Worm (Caenorhabditis elegans) whole organism, mixed stage, embryonic: ENCODE measurements around the gene F10C2.7.
A peak's percentile ranks its signal among the peaks of the same experiment; 100 is the strongest.

Experiments used
- M03D4.4 ChIP-seq: sonication (generic microtip); optimal IDR thresholded peaks from 2 replicates; lab custom pipeline; 2017; ENCODE audit warnings: mild to moderate bottlenecking, missing genetic modification characterization, missing compliant biosample characterization
- bed-3 ChIP-seq: fragments of 200-800 bp; sonication (Bioruptor generic); optimal IDR thresholded peaks from 3 replicates; lab custom pipeline; 2018; ENCODE audit warnings: mild to moderate bottlenecking, missing genetic modification characterization, moderate library complexity, missing compliant biosample characterization
- blmp-1 ChIP-seq: fragments of 150-350 bp; optimal IDR thresholded peaks from 2 replicates; lab custom pipeline; 2014; ENCODE audit warnings: missing biosample characterization, missing genetic modification characterization
- ceh-39 ChIP-seq: fragments of 150-350 bp; optimal IDR thresholded peaks from 2 replicates; lab custom pipeline; 2014; ENCODE audit warnings: missing biosample characterization, missing genetic modification characterization
- ceh-43 ChIP-seq: fragments of 200-800 bp; sonication (Bioruptor generic); optimal IDR thresholded peaks from 2 replicates; lab custom pipeline; 2018; ENCODE audit warnings: mild to moderate bottlenecking, missing genetic modification characterization, moderate library complexity, missing compliant biosample characterization
- ces-1 ChIP-seq: fragments of 150-350 bp; optimal IDR thresholded peaks from 2 replicates; lab custom pipeline; 2014; ENCODE audit warnings: missing biosample characterization, missing genetic modification reagents, missing genetic modification characterization
- cnd-1 ChIP-seq: fragments of 200-800 bp; sonication (Bioruptor generic); optimal IDR thresholded peaks from 2 replicates; lab custom pipeline; 2018; ENCODE audit warnings: mild to moderate bottlenecking, missing genetic modification characterization, missing compliant biosample characterization
- drap-1 ChIP-seq: fragments of 200-800 bp; sonication (Bioruptor generic); optimal IDR thresholded peaks from 3 replicates; lab custom pipeline; 2018; ENCODE audit warnings: mild to moderate bottlenecking, missing genetic modification characterization, missing compliant biosample characterization
- elt-1 ChIP-seq: sonication (generic microtip); optimal IDR thresholded peaks from 2 replicates; lab custom pipeline; 2017; ENCODE audit warnings: missing genetic modification characterization, mild to moderate bottlenecking, missing compliant biosample characterization, antibody characterized with exemption, moderate library complexity, borderline replicate concordance; ENCODE audit not compliant: insufficient read depth
- elt-3 ChIP-seq: fragments of 150-350 bp; optimal IDR thresholded peaks from 2 replicates; lab custom pipeline; 2014; ENCODE audit warnings: missing biosample characterization, missing genetic modification characterization
- flh-1 ChIP-seq: fragments of 200-800 bp; sonication (Bioruptor generic); optimal IDR thresholded peaks from 2 replicates; lab custom pipeline; 2018; ENCODE audit warnings: mild to moderate bottlenecking, missing genetic modification characterization, moderate library complexity, missing compliant biosample characterization
- ham-2 ChIP-seq: fragments of 200-800 bp; sonication (Bioruptor generic); optimal IDR thresholded peaks from 2 replicates; lab custom pipeline; 2018; ENCODE audit warnings: mild to moderate bottlenecking, missing genetic modification characterization, missing compliant biosample characterization
- hlh-1 ChIP-seq: fragments of 150-350 bp; optimal IDR thresholded peaks from 2 replicates; lab custom pipeline; 2014; ENCODE audit warnings: missing biosample characterization, missing genetic modification reagents, missing genetic modification characterization
- lin-13 ChIP-seq: fragments of 150-350 bp; optimal IDR thresholded peaks from 2 replicates; lab custom pipeline; 2014; ENCODE audit warnings: missing biosample characterization, missing genetic modification characterization
- lsy-2 ChIP-seq: fragments of 150-350 bp; optimal IDR thresholded peaks from 2 replicates; lab custom pipeline; 2014; ENCODE audit warnings: missing biosample characterization, missing genetic modification characterization
- mab-5 ChIP-seq: fragments of 150-350 bp; optimal IDR thresholded peaks from 2 replicates; lab custom pipeline; 2014; ENCODE audit warnings: missing biosample characterization, missing genetic modification characterization
- mls-2 ChIP-seq: sonication (generic microtip); optimal IDR thresholded peaks from 2 replicates; lab custom pipeline; 2016; ENCODE audit warnings: mild to moderate bottlenecking, missing genetic modification characterization, moderate library complexity, missing compliant biosample characterization
- nhr-12 ChIP-seq: fragments of 150-350 bp; optimal IDR thresholded peaks from 2 replicates; lab custom pipeline; 2014; ENCODE audit warnings: missing biosample characterization, missing genetic modification characterization
- nhr-2 ChIP-seq: fragments of 150-350 bp; optimal IDR thresholded peaks from 2 replicates; lab custom pipeline; 2014; ENCODE audit warnings: missing biosample characterization, missing genetic modification characterization
- nhr-237 ChIP-seq: fragments of 150-350 bp; optimal IDR thresholded peaks from 2 replicates; lab custom pipeline; 2014; ENCODE audit warnings: missing biosample characterization, missing genetic modification characterization
- nhr-28 ChIP-seq: fragments of 150-350 bp; optimal IDR thresholded peaks from 2 replicates; lab custom pipeline; 2014; ENCODE audit warnings: missing biosample characterization, missing genetic modification characterization
- nhr-76 ChIP-seq: sonication (generic microtip); optimal IDR thresholded peaks from 2 replicates; lab custom pipeline; 2017; ENCODE audit warnings: missing biosample characterization, missing genetic modification characterization
- pha-4 ChIP-seq: fragments of 150-350 bp; optimal IDR thresholded peaks from 2 replicates; lab custom pipeline; 2018; ENCODE audit warnings: missing biosample characterization, missing genetic modification reagents, missing genetic modification characterization
- sem-2 ChIP-seq: fragments of 200-800 bp; sonication (Bioruptor generic); optimal IDR thresholded peaks from 2 replicates; lab custom pipeline; 2018; ENCODE audit warnings: mild to moderate bottlenecking, missing genetic modification characterization, missing compliant biosample characterization
- snpc-4 ChIP-seq: fragments of 150-350 bp; optimal IDR thresholded peaks from 2 replicates; lab custom pipeline; 2014; ENCODE audit warnings: missing biosample characterization, missing genetic modification characterization
- sptf-1 ChIP-seq: sonication (generic microtip); optimal IDR thresholded peaks from 2 replicates; lab custom pipeline; 2017; ENCODE audit warnings: mild to moderate bottlenecking, missing genetic modification characterization, moderate library complexity, missing compliant biosample characterization
- tbx-8 ChIP-seq: fragments of 200-800 bp; sonication (Bioruptor generic); optimal IDR thresholded peaks from 2 replicates; lab custom pipeline; 2018; ENCODE audit warnings: mild to moderate bottlenecking, missing genetic modification characterization, moderate library complexity, missing compliant biosample characterization
- unc-120 ChIP-seq: sonication (generic microtip); optimal IDR thresholded peaks from 2 replicates; lab custom pipeline; 2017; ENCODE audit warnings: missing genetic modification characterization, missing compliant biosample characterization; ENCODE audit not compliant: poor library complexity, severe bottlenecking
- unc-39 ChIP-seq: fragments of 150-350 bp; optimal IDR thresholded peaks from 2 replicates; lab custom pipeline; 2014; ENCODE audit warnings: missing biosample characterization, missing genetic modification characterization
- unc-62 ChIP-seq: fragments of 150-350 bp; optimal IDR thresholded peaks from 2 replicates; lab custom pipeline; 2014; ENCODE audit warnings: missing biosample characterization, missing genetic modification reagents, missing genetic modification characterization
- zip-8 ChIP-seq: fragments of 150-350 bp; optimal IDR thresholded peaks from 2 replicates; lab custom pipeline; 2014; ENCODE audit warnings: missing biosample characterization, missing genetic modification characterization
- ztf-11 ChIP-seq: fragments of 150-350 bp; optimal IDR thresholded peaks from 2 replicates; lab custom pipeline; 2014; ENCODE audit warnings: missing biosample characterization, missing genetic modification characterization

The F10C2.7 gene

DNA sequence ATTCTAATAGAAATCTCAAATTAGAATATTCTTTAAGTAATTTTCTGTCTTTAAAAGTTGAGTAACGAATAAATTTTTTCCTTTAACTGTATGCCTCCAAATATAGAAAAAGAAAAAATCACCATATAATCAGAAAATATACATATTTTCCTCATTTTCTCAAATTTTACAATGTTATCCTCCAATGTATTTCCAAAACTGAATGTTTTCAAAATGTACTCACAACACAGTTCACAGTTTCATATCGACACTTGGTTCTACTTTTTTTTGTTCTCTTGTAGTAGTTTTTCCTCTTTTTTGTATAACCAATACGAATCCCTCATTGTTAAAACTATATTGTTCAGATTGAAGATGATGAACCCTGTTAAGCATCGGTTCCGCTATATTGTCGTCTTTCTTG lies at the start of gene F10C2.7:
F10C2.7 (plus strand) TSS at position 301 of the 400 bp plus-strand sequence.
- TF ChIP-seq unc-120: no peak
- no peak for TF ChIP-seq unc-62
- TF ChIP-seq ceh-43: no peak
- no peak for TF ChIP-seq flh-1 (GFP tag; lab: Kevin White, UChicago)
- TF ChIP-seq elt-1 (tag; lab: Kevin White, UChicago): no peak
- no peak for TF ChIP-seq drap-1 (GFP tag; lab: Kevin White, UChicago)
- TF ChIP-seq sptf-1 (tag; lab: Kevin White, UChicago): no peak
- no peak for TF ChIP-seq elt-3 (tag; lab: Kevin White, UChicago)
- no peak for TF ChIP-seq pha-4
- no peak for TF ChIP-seq nhr-28 (tag; lab: Kevin White, UChicago)
- TF ChIP-seq lin-13 (tag; lab: Kevin White, UChicago): no peak
- TF ChIP-seq ces-1 (GFP tag; lab: Kevin White, UChicago): no peak
- TF ChIP-seq M03D4.4 (tag; lab: Kevin White, UChicago): no peak
- TF ChIP-seq unc-39 (tag; lab: Kevin White, UChicago): no peak
- TF ChIP-seq blmp-1 (tag; lab: Kevin White, UChicago): no peak
- TF ChIP-seq ham-2 (GFP tag; lab: Kevin White, UChicago): no peak
- TF ChIP-seq nhr-237 (tag; lab: Kevin White, UChicago): no peak
- TF ChIP-seq hlh-1 (tag; lab: Kevin White, UChicago): no peak

ce11 chrV:12004501-12004940 lies 49.2 kb upstream of the F10C2.7 start:
- TF ChIP-seq snpc-4: no peak
- no peak for TF ChIP-seq nhr-2 (tag; lab: Kevin White, UChicago)
- TF ChIP-seq pha-4: no peak
- no peak for TF ChIP-seq M03D4.4 (tag; lab: Kevin White, UChicago)
- TF ChIP-seq hlh-1 (tag; lab: Kevin White, UChicago): no peak
- no peak for TF ChIP-seq nhr-76 (tag; lab: Kevin White, UChicago)
- no peak for TF ChIP-seq ceh-39 (tag; lab: Kevin White, UChicago)
- TF ChIP-seq ztf-11 (tag; lab: Kevin White, UChicago): no peak
- no peak for TF ChIP-seq nhr-12 (tag; lab: Kevin White, UChicago)
- TF ChIP-seq ces-1 (GFP tag; lab: Kevin White, UChicago): no peak
- TF ChIP-seq nhr-237 (tag; lab: Kevin White, UChicago): no peak
- TF ChIP-seq cnd-1: no peak
- no peak for TF ChIP-seq ham-2 (GFP tag; lab: Kevin White, UChicago)
- no peak for TF ChIP-seq elt-1 (tag; lab: Kevin White, UChicago)
- no peak for TF ChIP-seq unc-120

- TF ChIP-seq lsy-2 (tag; lab: Kevin White, UChicago) (no peak), unc-62 (no peak), sptf-1 (tag; lab: Kevin White, UChicago) (no peak)
Observed at ce11 chrV:12006495-12006894, 47.2 kb upstream of the F10C2.7 start, which contains the start of gene F57F5.3. Gene F57F5.3, minus strand, starts transcription at chrV:12006595.

ce11 chrV:12011686-12012085 lies 42.0 kb upstream of the F10C2.7 start:
- TF ChIP-seq tbx-8 (no peak), hlh-1 (tag; lab: Kevin White, UChicago) (no peak), blmp-1 (tag; lab: Kevin White, UChicago) (peak; percentile 36), zip-8 (tag; lab: Kevin White, UChicago) (no peak)
- TF ChIP-seq, all 35 proteins: peak for 1

DNA sequence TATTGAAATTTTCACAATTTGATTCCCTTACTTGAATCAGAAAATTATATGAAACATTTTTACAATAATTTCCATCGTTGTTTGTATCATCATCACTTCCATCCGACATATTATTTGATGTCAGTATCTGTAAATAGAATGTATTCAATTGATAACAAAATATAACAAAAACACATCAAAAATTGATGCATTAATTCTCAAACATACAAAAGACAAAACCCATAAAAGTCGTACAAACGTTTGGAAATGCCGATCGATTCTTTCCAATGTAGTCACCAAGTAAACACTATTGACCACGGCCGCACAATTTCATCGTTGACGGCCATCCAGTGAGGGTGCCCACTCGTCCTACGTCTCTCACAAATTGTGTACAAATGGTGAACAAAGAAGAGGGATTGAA lies 40.4 kb upstream of the F10C2.7 start, which contains the start of gene add-2:
add-2 (minus strand) TSS at position 109 of the 400 bp plus-strand sequence.
- no peak for TF ChIP-seq mls-2 (tag; lab: Kevin White, UChicago)
- no peak for TF ChIP-seq sem-2 (GFP tag; lab: Kevin White, UChicago)
- no peak for TF ChIP-seq unc-62
- no peak for TF ChIP-seq drap-1 (GFP tag; lab: Kevin White, UChicago)
- no peak for TF ChIP-seq bed-3 (GFP tag; lab: Kevin White, UChicago)
- TF ChIP-seq mab-5 (tag; lab: Kevin White, UChicago): no peak
- TF ChIP-seq nhr-76 (tag; lab: Kevin White, UChicago): no peak
- TF ChIP-seq ham-2 (GFP tag; lab: Kevin White, UChicago): no peak
- TF ChIP-seq blmp-1 (tag; lab: Kevin White, UChicago): no peak
- TF ChIP-seq lin-13 (tag; lab: Kevin White, UChicago): no peak
- no peak for TF ChIP-seq ceh-43
- no peak for TF ChIP-seq nhr-237 (tag; lab: Kevin White, UChicago)
- no peak for TF ChIP-seq sptf-1 (tag; lab: Kevin White, UChicago)
- no peak for TF ChIP-seq flh-1 (GFP tag; lab: Kevin White, UChicago)
- TF ChIP-seq tbx-8: no peak
- TF ChIP-seq pha-4: no peak
- no peak for TF ChIP-seq cnd-1
- no peak for TF ChIP-seq unc-39 (tag; lab: Kevin White, UChicago)
